Worm (Caenorhabditis elegans) whole organism, mixed stage, embryonic: Measurements from ENCODE around the gene C14C6.13.

ENCODE experiments used
- M03D4.4 ChIP-seq: sonication (generic microtip); optimal IDR thresholded peaks from 2 replicates; lab custom pipeline; 2017; ENCODE audit warnings: mild to moderate bottlenecking, missing genetic modification characterization, missing compliant biosample characterization
- bed-3 ChIP-seq: fragments of 200-800 bp; sonication (Bioruptor generic); optimal IDR thresholded peaks from 3 replicates; lab custom pipeline; 2018; ENCODE audit warnings: mild to moderate bottlenecking, missing genetic modification characterization, moderate library complexity, missing compliant biosample characterization
- blmp-1 ChIP-seq: fragments of 150-350 bp; optimal IDR thresholded peaks from 2 replicates; lab custom pipeline; 2014; ENCODE audit warnings: missing biosample characterization, missing genetic modification characterization
- ceh-39 ChIP-seq: fragments of 150-350 bp; optimal IDR thresholded peaks from 2 replicates; lab custom pipeline; 2014; ENCODE audit warnings: missing biosample characterization, missing genetic modification characterization
- ceh-43 ChIP-seq: fragments of 200-800 bp; sonication (Bioruptor generic); optimal IDR thresholded peaks from 2 replicates; lab custom pipeline; 2018; ENCODE audit warnings: mild to moderate bottlenecking, missing genetic modification characterization, moderate library complexity, missing compliant biosample characterization
- ceh-83 ChIP-seq: fragments of 200-800 bp; sonication (Bioruptor generic); optimal IDR thresholded peaks from 2 replicates; lab custom pipeline; 2018; ENCODE audit warnings: mild to moderate bottlenecking, missing genetic modification characterization, missing compliant biosample characterization
- ces-1 ChIP-seq: fragments of 150-350 bp; optimal IDR thresholded peaks from 2 replicates; lab custom pipeline; 2014; ENCODE audit warnings: missing biosample characterization, missing genetic modification reagents, missing genetic modification characterization
- cnd-1 ChIP-seq: fragments of 200-800 bp; sonication (Bioruptor generic); optimal IDR thresholded peaks from 2 replicates; lab custom pipeline; 2018; ENCODE audit warnings: mild to moderate bottlenecking, missing genetic modification characterization, missing compliant biosample characterization
- drap-1 ChIP-seq: fragments of 200-800 bp; sonication (Bioruptor generic); optimal IDR thresholded peaks from 3 replicates; lab custom pipeline; 2018; ENCODE audit warnings: mild to moderate bottlenecking, missing genetic modification characterization, missing compliant biosample characterization
- elt-1 ChIP-seq: sonication (generic microtip); optimal IDR thresholded peaks from 2 replicates; lab custom pipeline; 2017; ENCODE audit warnings: missing genetic modification characterization, mild to moderate bottlenecking, missing compliant biosample characterization, antibody characterized with exemption, moderate library complexity, borderline replicate concordance; ENCODE audit not compliant: insufficient read depth
- elt-3 ChIP-seq: fragments of 150-350 bp; optimal IDR thresholded peaks from 2 replicates; lab custom pipeline; 2014; ENCODE audit warnings: missing biosample characterization, missing genetic modification characterization
- flh-1 ChIP-seq: fragments of 200-800 bp; sonication (Bioruptor generic); optimal IDR thresholded peaks from 2 replicates; lab custom pipeline; 2018; ENCODE audit warnings: mild to moderate bottlenecking, missing genetic modification characterization, moderate library complexity, missing compliant biosample characterization
- hlh-1 ChIP-seq: fragments of 150-350 bp; optimal IDR thresholded peaks from 2 replicates; lab custom pipeline; 2014; ENCODE audit warnings: missing biosample characterization, missing genetic modification reagents, missing genetic modification characterization
- lin-13 ChIP-seq: fragments of 150-350 bp; optimal IDR thresholded peaks from 2 replicates; lab custom pipeline; 2014; ENCODE audit warnings: missing biosample characterization, missing genetic modification characterization
- lin-32 ChIP-seq: fragments of 200-800 bp; sonication (Bioruptor generic); optimal IDR thresholded peaks from 2 replicates; lab custom pipeline; 2018; ENCODE audit warnings: mild to moderate bottlenecking, missing genetic modification characterization, missing compliant biosample characterization
- lsy-2 ChIP-seq: fragments of 150-350 bp; optimal IDR thresholded peaks from 2 replicates; lab custom pipeline; 2014; ENCODE audit warnings: missing biosample characterization, missing genetic modification characterization
- mep-1 ChIP-seq: fragments of 150-350 bp; optimal IDR thresholded peaks from 2 replicates; lab custom pipeline; 2017; ENCODE audit warnings: missing biosample characterization, missing genetic modification reagents, missing genetic modification characterization, inconsistent platforms
- mls-2 ChIP-seq: sonication (generic microtip); optimal IDR thresholded peaks from 2 replicates; lab custom pipeline; 2016; ENCODE audit warnings: mild to moderate bottlenecking, missing genetic modification characterization, moderate library complexity, missing compliant biosample characterization
- nhr-12 ChIP-seq: fragments of 150-350 bp; optimal IDR thresholded peaks from 2 replicates; lab custom pipeline; 2014; ENCODE audit warnings: missing biosample characterization, missing genetic modification characterization
- nhr-2 ChIP-seq: fragments of 150-350 bp; optimal IDR thresholded peaks from 2 replicates; lab custom pipeline; 2014; ENCODE audit warnings: missing biosample characterization, missing genetic modification characterization
- nhr-237 ChIP-seq: fragments of 150-350 bp; optimal IDR thresholded peaks from 2 replicates; lab custom pipeline; 2014; ENCODE audit warnings: missing biosample characterization, missing genetic modification characterization
- nhr-28 ChIP-seq: fragments of 150-350 bp; optimal IDR thresholded peaks from 2 replicates; lab custom pipeline; 2014; ENCODE audit warnings: missing biosample characterization, missing genetic modification characterization
- nhr-76 ChIP-seq: sonication (generic microtip); optimal IDR thresholded peaks from 2 replicates; lab custom pipeline; 2017; ENCODE audit warnings: missing biosample characterization, missing genetic modification characterization
- pha-4 ChIP-seq: fragments of 150-350 bp; optimal IDR thresholded peaks from 2 replicates; lab custom pipeline; 2018; ENCODE audit warnings: missing biosample characterization, missing genetic modification reagents, missing genetic modification characterization
- sem-2 ChIP-seq: fragments of 200-800 bp; sonication (Bioruptor generic); optimal IDR thresholded peaks from 2 replicates; lab custom pipeline; 2018; ENCODE audit warnings: mild to moderate bottlenecking, missing genetic modification characterization, missing compliant biosample characterization
- snpc-4 ChIP-seq: fragments of 150-350 bp; optimal IDR thresholded peaks from 2 replicates; lab custom pipeline; 2014; ENCODE audit warnings: missing biosample characterization, missing genetic modification characterization
- sptf-1 ChIP-seq: sonication (generic microtip); optimal IDR thresholded peaks from 2 replicates; lab custom pipeline; 2017; ENCODE audit warnings: mild to moderate bottlenecking, missing genetic modification characterization, moderate library complexity, missing compliant biosample characterization
- tbx-8 ChIP-seq: fragments of 200-800 bp; sonication (Bioruptor generic); optimal IDR thresholded peaks from 2 replicates; lab custom pipeline; 2018; ENCODE audit warnings: mild to moderate bottlenecking, missing genetic modification characterization, moderate library complexity, missing compliant biosample characterization
- unc-120 ChIP-seq: sonication (generic microtip); optimal IDR thresholded peaks from 2 replicates; lab custom pipeline; 2017; ENCODE audit warnings: missing genetic modification characterization, missing compliant biosample characterization; ENCODE audit not compliant: poor library complexity, severe bottlenecking
- unc-39 ChIP-seq: fragments of 150-350 bp; optimal IDR thresholded peaks from 2 replicates; lab custom pipeline; 2014; ENCODE audit warnings: missing biosample characterization, missing genetic modification characterization
- unc-62 ChIP-seq: fragments of 150-350 bp; optimal IDR thresholded peaks from 2 replicates; lab custom pipeline; 2014; ENCODE audit warnings: missing biosample characterization, missing genetic modification reagents, missing genetic modification characterization
- zip-8 ChIP-seq: fragments of 150-350 bp; optimal IDR thresholded peaks from 2 replicates; lab custom pipeline; 2014; ENCODE audit warnings: missing biosample characterization, missing genetic modification characterization
- ztf-11 ChIP-seq: fragments of 150-350 bp; optimal IDR thresholded peaks from 2 replicates; lab custom pipeline; 2014; ENCODE audit warnings: missing biosample characterization, missing genetic modification characterization

Gene C14C6.13

DNA sequence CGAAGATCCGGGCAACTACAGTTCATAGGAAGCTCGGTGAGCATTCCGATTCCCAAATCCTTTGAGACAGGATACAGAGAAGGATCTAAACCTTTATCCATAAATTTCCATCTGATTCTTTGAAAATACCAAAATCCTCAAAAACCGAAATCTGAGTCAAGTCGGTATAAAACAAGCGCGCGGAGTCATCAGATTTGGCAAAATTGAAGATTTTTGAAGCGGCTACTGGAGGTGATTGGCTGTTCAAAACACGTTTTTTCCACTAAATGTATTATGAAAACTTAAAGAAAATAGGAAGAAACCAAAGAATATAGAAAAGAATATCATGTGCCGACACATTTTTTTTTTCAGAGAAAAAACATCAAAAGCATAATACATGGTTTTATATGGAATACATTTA is at the start of gene C14C6.13:
C14C6.13 (minus strand) TSS at position 101 of the 400 bp plus-strand sequence.
- TF ChIP-seq lin-13 (tag; lab: Kevin White, UChicago), result no peak
- no peak for TF ChIP-seq nhr-28 (tag; lab: Kevin White, UChicago)

DNA sequence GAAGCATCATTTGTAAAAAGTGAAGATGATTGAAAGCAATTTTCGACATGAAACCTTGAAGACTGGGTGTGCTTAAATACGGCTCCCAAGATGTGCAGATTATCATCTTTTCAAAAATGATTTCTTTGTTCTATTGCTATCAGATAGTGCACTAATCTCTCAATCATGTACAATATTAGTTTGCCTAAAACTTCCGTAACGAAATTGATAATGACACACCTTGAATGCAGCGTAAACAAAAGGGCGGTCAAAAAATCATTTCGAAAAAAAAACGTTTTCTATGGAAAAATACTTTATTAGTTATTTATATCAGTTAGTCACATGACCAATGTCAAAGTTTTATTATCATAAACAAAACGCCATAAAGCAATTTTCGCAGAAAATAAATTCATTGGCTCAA is 48.4 kb upstream of the C14C6.13 start, which contains the start of gene F48G7.5:
F48G7.5 (minus strand) TSS at position 34 of the 400 bp plus-strand sequence.
- TF ChIP-seq snpc-4 (tag; lab: Kevin White, UChicago) (no peak), hlh-1 (tag; lab: Kevin White, UChicago) (no peak), unc-62 (no peak), sptf-1 (no peak), lin-13 (tag; lab: Kevin White, UChicago) (no peak), nhr-2 (tag; lab: Kevin White, UChicago) (no peak), lsy-2 (no peak), ces-1 (no peak), bed-3 (GFP tag; lab: Kevin White, UChicago) (no peak), ceh-43 (no peak)

DNA sequence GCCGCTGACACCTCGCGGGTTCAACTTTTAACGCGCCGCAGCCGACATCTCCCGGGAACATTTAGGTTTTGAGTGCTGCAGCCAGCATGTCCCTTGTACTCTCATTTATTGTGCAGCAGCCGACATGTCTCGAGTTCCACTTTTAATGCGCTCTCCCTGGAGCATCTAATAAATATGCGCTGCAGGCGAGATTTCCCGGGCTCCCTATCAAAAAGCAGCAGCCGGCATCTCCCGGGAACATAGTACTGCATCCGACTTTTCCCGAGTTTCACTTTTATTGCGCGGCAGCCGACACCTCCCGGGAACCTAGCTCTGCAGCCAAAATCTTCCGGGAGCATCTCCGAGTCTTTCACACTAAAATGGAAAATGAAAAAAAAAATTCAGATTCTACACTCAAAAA is 46.4 kb upstream of the C14C6.13 start:
- no peak for TF ChIP-seq ceh-39 (tag; lab: Kevin White, UChicago)

DNA sequence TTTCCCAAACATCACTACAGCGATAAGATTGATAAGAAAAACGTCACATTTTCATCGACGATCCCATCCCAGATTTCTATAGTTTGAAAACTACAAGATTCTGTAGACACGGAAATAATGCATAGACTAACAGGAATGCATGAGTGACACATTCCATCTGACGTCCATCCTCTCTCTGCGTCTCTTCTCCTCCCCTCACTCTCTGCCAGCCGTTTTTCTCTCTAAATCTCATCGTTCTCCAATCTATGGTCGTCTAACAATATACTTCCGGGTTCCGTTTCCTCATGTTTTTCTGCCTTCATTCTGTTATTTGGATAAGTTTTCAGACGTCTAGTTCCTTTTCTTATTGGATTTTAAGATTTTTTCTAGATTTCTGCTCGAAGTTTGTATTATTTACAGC is 44.5 kb upstream of the C14C6.13 start, which contains the start of gene F48G7.4:
F48G7.4 (plus strand) TSS at position 400 of the 400 bp plus-strand sequence.
- TF ChIP-seq unc-62, result peak; percentile 86
- no peak for TF ChIP-seq unc-39 (tag; lab: Kevin White, UChicago)
- TF ChIP-seq tbx-8 (GFP tag; lab: Kevin White, UChicago), result no peak
- TF ChIP-seq, all 35 proteins: peak for 1

DNA sequence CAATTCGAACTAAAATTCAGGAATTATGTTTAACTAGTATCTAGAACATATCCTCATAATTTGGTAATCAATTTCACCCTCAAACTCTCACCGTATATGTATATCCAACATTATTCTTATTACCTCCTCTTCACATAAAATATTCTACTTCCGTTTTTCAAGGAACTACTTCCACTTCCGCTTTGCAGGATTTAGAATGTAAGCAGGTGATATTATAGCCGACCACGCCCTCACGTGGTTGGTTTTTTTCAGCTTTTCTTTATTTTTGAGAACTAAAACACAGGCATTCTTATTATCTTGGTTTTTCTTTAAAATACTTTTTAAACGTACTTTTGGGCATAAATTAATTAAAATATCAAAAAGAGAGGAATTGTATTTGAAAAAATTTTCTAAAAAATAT is 43.4 kb upstream of the C14C6.13 start:
- TF ChIP-seq ztf-11 (tag; lab: Kevin White, UChicago) (no peak), drap-1 (GFP tag; lab: Kevin White, UChicago) (no peak), lin-13 (tag; lab: Kevin White, UChicago) (no peak), mep-1 (no peak), nhr-12 (tag; lab: Kevin White, UChicago) (no peak), pha-4 (no peak), sptf-1 (no peak)

DNA sequence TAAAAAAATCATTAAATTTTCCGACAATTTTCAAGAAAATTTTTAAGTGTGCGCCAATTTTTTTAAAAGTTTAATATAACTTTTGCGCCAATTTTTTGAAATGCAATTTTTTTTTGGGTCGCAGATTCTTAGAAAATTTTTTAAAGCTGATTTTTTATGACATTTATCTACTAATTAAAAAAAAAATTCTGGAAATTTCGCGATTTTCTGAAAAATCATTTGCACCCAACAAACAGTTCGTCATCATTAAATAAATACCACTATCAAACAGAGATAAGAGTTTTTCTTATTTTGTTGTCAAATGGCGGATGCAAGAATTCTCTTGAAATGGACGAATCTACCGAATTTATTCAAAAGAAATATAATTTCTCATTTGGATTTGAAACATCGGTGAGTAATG is 40.7 kb upstream of the C14C6.13 start, which contains the start of gene F48G7.13:
F48G7.13 (plus strand) TSS at position 301 of the 400 bp plus-strand sequence.
- no peak for TF ChIP-seq nhr-2 (tag; lab: Kevin White, UChicago)
- no peak for TF ChIP-seq ceh-83
- no peak for TF ChIP-seq elt-1
- no peak for TF ChIP-seq zip-8 (tag; lab: Kevin White, UChicago)
- TF ChIP-seq nhr-28 (tag; lab: Kevin White, UChicago), result no peak
- no peak for TF ChIP-seq elt-3 (tag; lab: Kevin White, UChicago)
- TF ChIP-seq pha-4, result no peak
- no peak for TF ChIP-seq snpc-4 (tag; lab: Kevin White, UChicago)
- TF ChIP-seq nhr-237 (tag; lab: Kevin White, UChicago), result no peak
- no peak for TF ChIP-seq nhr-76 (tag; lab: Kevin White, UChicago)
- TF ChIP-seq ceh-43, result no peak
- no peak for TF ChIP-seq hlh-1 (tag; lab: Kevin White, UChicago)
- TF ChIP-seq M03D4.4, result no peak
- TF ChIP-seq ces-1, result no peak
- no peak for TF ChIP-seq lin-32 (GFP tag; lab: Kevin White, UChicago)
- TF ChIP-seq lin-13 (tag; lab: Kevin White, UChicago), result no peak
- no peak for TF ChIP-seq bed-3 (GFP tag; lab: Kevin White, UChicago)

DNA sequence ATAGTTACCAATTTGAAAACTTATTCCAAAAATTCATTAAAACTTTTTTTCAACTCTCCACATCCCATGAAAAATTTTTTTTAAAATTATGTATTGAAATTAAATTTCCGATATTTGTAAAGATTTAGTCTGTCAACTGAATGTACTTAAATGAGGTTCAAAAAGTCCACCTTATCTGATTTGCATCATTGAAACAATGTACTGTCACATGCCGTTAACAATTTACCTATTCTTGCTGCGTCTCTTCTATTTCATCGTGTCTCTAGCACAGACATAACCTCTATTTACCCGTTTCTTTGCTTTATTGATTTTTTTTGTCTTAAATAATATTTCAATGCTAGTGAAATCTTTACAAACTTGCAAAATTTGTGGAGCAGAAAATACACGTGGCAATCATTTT is 35.7 kb upstream of the C14C6.13 start, which contains the start of gene nhr-90:
nhr-90 (plus strand) TSS at position 296 of the 400 bp plus-strand sequence.
- TF ChIP-seq drap-1 (GFP tag; lab: Kevin White, UChicago), result no peak
- TF ChIP-seq unc-62, result no peak
- no peak for TF ChIP-seq flh-1 (GFP tag; lab: Kevin White, UChicago)
- no peak for TF ChIP-seq sem-2 (GFP tag; lab: Kevin White, UChicago)
- no peak for TF ChIP-seq bed-3 (GFP tag; lab: Kevin White, UChicago)
- no peak for TF ChIP-seq unc-120 (tag; lab: Kevin White, UChicago)
- no peak for TF ChIP-seq lsy-2
- no peak for TF ChIP-seq nhr-2 (tag; lab: Kevin White, UChicago)
- no peak for TF ChIP-seq mls-2 (tag; lab: Kevin White, UChicago)
- TF ChIP-seq ces-1, result no peak
- no peak for TF ChIP-seq nhr-12 (tag; lab: Kevin White, UChicago)
- TF ChIP-seq cnd-1 (tag; lab: Kevin White, UChicago), result no peak
- TF ChIP-seq sptf-1, result no peak
- TF ChIP-seq lin-32 (GFP tag; lab: Kevin White, UChicago), result no peak
- TF ChIP-seq blmp-1, result no peak
- no peak for TF ChIP-seq snpc-4 (tag; lab: Kevin White, UChicago)
- no peak for TF ChIP-seq nhr-237 (tag; lab: Kevin White, UChicago)
- no peak for TF ChIP-seq elt-3 (tag; lab: Kevin White, UChicago)
